Worm (Caenorhabditis elegans): ENCODE results near the gene his-37.

his-37 gene

DNA sequence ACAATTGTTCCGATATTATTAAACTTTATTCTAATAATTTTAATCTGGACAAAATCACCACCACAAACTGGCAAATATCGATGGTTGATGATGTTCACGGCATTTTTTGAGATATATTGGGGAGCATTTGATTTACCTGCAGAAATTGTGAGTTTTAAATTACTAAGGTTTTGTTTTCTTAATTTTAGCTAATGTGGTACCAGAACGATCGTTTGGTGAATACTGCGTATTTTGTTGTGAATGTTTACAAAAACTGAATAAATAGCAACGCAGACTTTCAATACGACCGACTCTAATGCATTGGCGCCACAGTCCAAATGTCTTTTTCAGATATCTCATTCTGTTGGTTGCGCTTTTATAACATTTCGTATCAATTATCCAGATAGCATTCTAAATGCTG, 25.2 kb upstream of the his-37 start:
- TF ChIP-seq efl-1 (optimal IDR thresholded peaks at IDR 0.05) (no peak), efl-1 (GFP tag; optimal IDR thresholded peaks at IDR 0.05 in 1 of 2) (peak in 1 of 2 experiments; percentile 52), unc-86 (tag; optimal IDR thresholded peaks at IDR 0.05) (no peak)

DNA sequence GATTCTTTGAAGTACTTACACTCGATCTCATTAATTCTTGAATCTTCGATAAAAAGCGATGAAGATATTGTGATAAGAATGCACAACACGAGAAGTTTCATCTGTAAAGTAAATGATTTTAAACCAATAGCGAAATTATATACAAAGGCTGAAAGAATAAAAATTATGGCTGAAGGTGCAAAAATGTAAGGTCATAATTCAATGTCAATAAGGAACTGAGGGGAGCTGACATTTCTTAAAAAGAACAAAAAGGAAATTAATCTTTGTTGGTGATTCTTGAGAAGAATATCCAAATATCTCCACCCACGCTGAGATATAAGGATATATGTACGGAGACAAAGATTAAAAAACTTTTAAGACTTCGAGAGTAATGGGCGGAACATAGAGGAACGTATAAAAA, 22.8 kb upstream of the his-37 start, which contains the start of gene C50F4.9:
Gene C50F4.9 (minus strand): TSS at position 101 of the 400 bp plus-strand sequence.
- no peak for TF ChIP-seq zip-4 (GFP tag; optimal IDR thresholded peaks at IDR 0.05)
- no peak for TF ChIP-seq Y116A8C.19 (tag; optimal IDR thresholded peaks at IDR 0.05; ENCODE audit: borderline replicate concordance)
- no peak for TF ChIP-seq ceh-82 (tag; optimal IDR thresholded peaks at IDR 0.05)
- TF ChIP-seq grh-1 (GFP tag; IDR thresholded peaks at IDR 0.05), result no peak

DNA sequence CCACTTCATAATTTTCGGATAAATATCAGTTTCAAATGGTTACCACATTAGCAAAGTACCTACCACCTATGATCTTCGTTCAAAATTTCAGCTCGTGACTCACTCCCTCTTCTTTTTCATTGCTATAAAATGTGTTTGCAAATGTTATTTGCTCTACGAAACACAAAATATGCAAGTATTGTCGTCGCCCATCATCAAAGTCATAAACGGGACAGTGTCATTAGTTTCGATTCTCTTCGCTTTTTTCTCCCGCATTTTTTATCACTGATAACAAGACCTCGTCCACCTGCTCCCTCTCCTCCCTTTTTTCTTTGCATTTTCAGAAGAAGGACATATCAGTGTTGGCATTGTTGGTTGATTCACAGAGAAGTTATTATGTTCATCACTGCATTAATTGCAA, 20.4 kb upstream of the his-37 start, which contains the start of gene C50F4.1:
Gene C50F4.1 (plus strand): TSS at position 324 of the 400 bp plus-strand sequence.
- peak in 1 of 2 experiments; percentile 7 for TF ChIP-seq lin-35 (GFP tag; optimal IDR thresholded peaks at IDR 0.05)
- TF ChIP-seq nhr-77 (tag; optimal IDR thresholded peaks at IDR 0.05), result no peak
- TF ChIP-seq nhr-20 (tag; optimal IDR thresholded peaks at IDR 0.05), result peak; percentile 11
- no peak for TF ChIP-seq zip-4 (GFP tag; optimal IDR thresholded peaks at IDR 0.05)
- no peak for TF ChIP-seq efl-1 (optimal IDR thresholded peaks at IDR 0.05)
- TF ChIP-seq efl-1 (GFP tag; optimal IDR thresholded peaks at IDR 0.05 in 1 of 2), result peak in 1 of 2 experiments; percentile 41
- no peak for TF ChIP-seq blmp-1 (tag; optimal IDR thresholded peaks at IDR 0.05)
- TF ChIP-seq nhr-19 (GFP tag; conservative IDR thresholded peaks at IDR 0.05), result no peak
- TF ChIP-seq nhr-47 (tag; optimal IDR thresholded peaks at IDR 0.05), result no peak
- no peak for TF ChIP-seq ceh-90 (tag; optimal IDR thresholded peaks at IDR 0.05)
- no peak for TF ChIP-seq alr-1 (tag; optimal IDR thresholded peaks at IDR 0.05; ENCODE audit: borderline replicate concordance)
- no peak for TF ChIP-seq nhr-76 (tag; optimal IDR thresholded peaks at IDR 0.05)
- no peak for TF ChIP-seq nhr-237 (tag; optimal IDR thresholded peaks at IDR 0.05)
- TF ChIP-seq nhr-12 (tag; optimal IDR thresholded peaks at IDR 0.05), result no peak
- TF ChIP-seq nhr-28 (tag; optimal IDR thresholded peaks at IDR 0.05), result no peak
- no peak for TF ChIP-seq C04F5.9 (tag; optimal IDR thresholded peaks at IDR 0.05)
- no peak for TF ChIP-seq lin-39 (tag; optimal IDR thresholded peaks at IDR 0.05)
- TF ChIP-seq lir-3 (tag; optimal IDR thresholded peaks at IDR 0.05; ENCODE audit: poor library complexity), result no peak
- no peak for TF ChIP-seq ceh-8 (GFP tag; optimal IDR thresholded peaks at IDR 0.05)
- TF ChIP-seq snpc-4 (tag; optimal IDR thresholded peaks at IDR 0.05), result no peak
- no peak for TF ChIP-seq ceh-88 (GFP tag; IDR thresholded peaks at IDR 0.05)
- no peak for TF ChIP-seq hpl-2 (GFP tag; optimal IDR thresholded peaks at IDR 0.05)
- TF ChIP-seq tlp-1 (tag; optimal IDR thresholded peaks at IDR 0.05), result no peak
- no peak for TF ChIP-seq rnt-1 (tag; optimal IDR thresholded peaks at IDR 0.05)
- no peak for TF ChIP-seq ztf-4 (tag; optimal IDR thresholded peaks at IDR 0.05)
- TF ChIP-seq sptf-1 (tag; optimal IDR thresholded peaks at IDR 0.05), result no peak
- no peak for TF ChIP-seq dsc-1 (tag; optimal IDR thresholded peaks at IDR 0.05)
- peak; percentile 77 for TF ChIP-seq elt-2 (tag; optimal IDR thresholded peaks at IDR 0.05)
- no peak for TF ChIP-seq skn-1 (tag; optimal IDR thresholded peaks at IDR 0.05)
- TF ChIP-seq Y116A8C.19 (tag; optimal IDR thresholded peaks at IDR 0.05; ENCODE audit: borderline replicate concordance), result no peak
- no peak for TF ChIP-seq C16A3.4 (tag; optimal IDR thresholded peaks at IDR 0.05)

DNA sequence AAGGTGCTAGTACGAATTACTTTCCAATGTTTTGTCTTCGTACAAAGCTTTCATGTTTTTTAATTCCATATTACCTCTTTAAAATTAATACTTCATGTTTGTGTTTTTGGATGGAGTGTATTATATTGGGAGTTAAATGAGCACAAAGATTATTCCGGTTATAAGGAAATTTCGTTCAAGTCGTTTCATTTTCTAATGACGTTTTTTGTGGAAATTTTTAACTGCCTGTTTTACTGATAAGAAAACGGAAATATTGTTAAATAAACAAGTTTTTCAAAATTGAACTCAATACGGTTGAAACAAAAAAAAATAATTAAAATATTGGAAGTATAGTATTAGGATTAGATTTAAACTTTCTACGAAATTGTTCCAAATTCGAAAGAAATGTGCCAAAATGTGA, 19.6 kb upstream of the his-37 start:
- TF ChIP-seq C04F5.9 (tag; optimal IDR thresholded peaks at IDR 0.05), result no peak
- no peak for TF ChIP-seq lin-15B (tag; optimal IDR thresholded peaks at IDR 0.05)
- no peak for TF ChIP-seq F16B12.6 (tag; optimal IDR thresholded peaks at IDR 0.05)
- no peak for TF ChIP-seq nhr-77 (tag; optimal IDR thresholded peaks at IDR 0.05)
- no peak for TF ChIP-seq zip-4 (GFP tag; optimal IDR thresholded peaks at IDR 0.05)
- no peak for TF ChIP-seq isw-1 (GFP tag; IDR thresholded peaks at IDR 0.05)
- no peak for TF ChIP-seq lir-3 (tag; optimal IDR thresholded peaks at IDR 0.05; ENCODE audit: poor library complexity)
- no peak for TF ChIP-seq xbp-1 (tag; optimal IDR thresholded peaks at IDR 0.05)
- no peak for TF ChIP-seq ceh-63 (GFP tag; optimal IDR thresholded peaks at IDR 0.05)
- TF ChIP-seq skn-1 (tag; optimal IDR thresholded peaks at IDR 0.05), result no peak
- TF ChIP-seq efl-1 (optimal IDR thresholded peaks at IDR 0.05), result no peak
- no peak for TF ChIP-seq efl-1 (GFP tag; optimal IDR thresholded peaks at IDR 0.05 in 1 of 2)
- TF ChIP-seq C34B4.2 (tag; optimal IDR thresholded peaks at IDR 0.05), result no peak
- TF ChIP-seq nhr-19 (GFP tag; conservative IDR thresholded peaks at IDR 0.05), result no peak
- no peak for TF ChIP-seq mab-9 (GFP tag; IDR thresholded peaks at IDR 0.05)
- no peak for TF ChIP-seq unc-86 (tag; optimal IDR thresholded peaks at IDR 0.05)
